Worm (Caenorhabditis elegans) whole organism, L4 larva: ENCODE results near the gene F49F1.4.

Experiments
- R02D3.7 ChIP-seq: fragments of 150-350 bp; sonication (generic microtip); optimal IDR thresholded peaks from 3 replicates; lab custom pipeline; 2014; ENCODE audit warnings: missing biosample characterization, missing genetic modification characterization
- T20F7.1 ChIP-seq: fragments of 200-800 bp; sonication (Bioruptor generic); optimal IDR thresholded peaks from 2 replicates; lab custom pipeline; 2018; ENCODE audit warnings: mild to moderate bottlenecking, missing genetic modification characterization, missing compliant biosample characterization
- T26A8.4 ChIP-seq: fragments of 200-800 bp; sonication (Bioruptor generic); IDR thresholded peaks from 2 replicates; pipeline ENCODE4 v1.3.6; 2022; ENCODE audit warnings: missing genetic modification characterization, missing compliant biosample characterization
- Y48G9A.11 ChIP-seq: fragments of 200-800 bp; sonication (Bioruptor generic); IDR thresholded peaks from 2 replicates; pipeline ENCODE4 v1.3.6; 2022; ENCODE audit warnings: missing genetic modification reagents, missing genetic modification characterization, missing compliant biosample characterization
- Y75B8A.6 ChIP-seq: fragments of 200-800 bp; sonication (Bioruptor generic); IDR thresholded peaks from 2 replicates; pipeline ENCODE4 v1.3.6; 2022; ENCODE audit warnings: missing genetic modification reagents, missing genetic modification characterization, missing compliant biosample characterization
- ZK337.2 ChIP-seq: fragments of 200-800 bp; sonication (Bioruptor generic); IDR thresholded peaks from 2 replicates; pipeline ENCODE4 v1.3.6; 2022; ENCODE audit warnings: missing genetic modification reagents, missing genetic modification characterization, missing compliant biosample characterization
- aly-2 ChIP-seq: sonication (generic microtip); optimal IDR thresholded peaks from 2 replicates; lab custom pipeline; 2018; ENCODE audit warnings: missing biosample characterization, missing genetic modification characterization
- arid-1 ChIP-seq: fragments of 200-800 bp; sonication (Bioruptor generic); conservative IDR thresholded peaks from 2 replicates; pipeline ENCODE4 v1.3.6; 2022; ENCODE audit warnings: missing genetic modification reagents, missing genetic modification characterization, missing compliant biosample characterization
- attf-4 ChIP-seq: sonication (generic microtip); optimal IDR thresholded peaks from 3 replicates; lab custom pipeline; 2017; ENCODE audit warnings: missing biosample characterization, missing genetic modification characterization
- ceh-44 ChIP-seq: fragments of 200-800 bp; sonication (Bioruptor generic); IDR thresholded peaks from 2 replicates; pipeline ENCODE4 v1.3.6; 2022; ENCODE audit warnings: missing genetic modification reagents, missing genetic modification characterization, missing compliant biosample characterization
- ceh-62 ChIP-seq: sonication (generic microtip); optimal IDR thresholded peaks from 2 replicates; lab custom pipeline; 2017; ENCODE audit warnings: missing biosample characterization, missing genetic modification characterization
- ces-1 ChIP-seq: fragments of 150-350 bp; sonication (generic microtip); optimal IDR thresholded peaks from 4 replicates; lab custom pipeline; 2014; ENCODE audit warnings: missing biosample characterization, missing genetic modification reagents, missing genetic modification characterization
- ctbp-1 ChIP-seq: fragments of 200-800 bp; sonication (Bioruptor generic); IDR thresholded peaks from 2 replicates; pipeline ENCODE4 v1.3.6; 2022; ENCODE audit warnings: missing genetic modification reagents, missing genetic modification characterization, missing compliant biosample characterization
- daf-12 ChIP-seq: fragments of 150-350 bp; optimal IDR thresholded peaks from 2 replicates; lab custom pipeline; 2014; ENCODE audit warnings: missing biosample characterization, missing genetic modification reagents, missing genetic modification characterization
- daf-16 ChIP-seq, 3 experiments: sonication (generic microtip); optimal IDR thresholded peaks; 2 replicates each; lab custom pipeline; 2016 to 2017; ENCODE audit warnings: missing genetic modification characterization in 3 of 3, missing genetic modification reagents in 3 of 3, mild to moderate bottlenecking in 2 of 3, missing compliant biosample characterization in 2 of 3, missing biosample characterization in 1 of 3, moderate library complexity in 1 of 3
- dmd-6 ChIP-seq: fragments of 200-800 bp; sonication (Bioruptor generic); IDR thresholded peaks from 2 replicates; pipeline ENCODE4 v1.3.6; 2022; ENCODE audit warnings: missing genetic modification reagents, missing genetic modification characterization, missing compliant biosample characterization
- dmd-8 ChIP-seq: fragments of 200-800 bp; sonication (Bioruptor generic); IDR thresholded peaks from 2 replicates; pipeline ENCODE4 v1.3.6; 2022; ENCODE audit warnings: missing genetic modification characterization, missing compliant biosample characterization
- duxl-1 ChIP-seq: sonication (generic microtip); optimal IDR thresholded peaks from 2 replicates; lab custom pipeline; 2016; ENCODE audit warnings: mild to moderate bottlenecking, missing genetic modification characterization, moderate library complexity, missing compliant biosample characterization; ENCODE audit not compliant: poor library complexity
- egl-27 ChIP-seq: sonication (generic microtip); optimal IDR thresholded peaks from 3 replicates; lab custom pipeline; 2017; ENCODE audit warnings: missing biosample characterization, missing genetic modification reagents, missing genetic modification characterization
- egl-43 ChIP-seq: fragments of 200-800 bp; sonication (Bioruptor generic); IDR thresholded peaks from 2 replicates; pipeline ENCODE4 v1.3.6; 2022; ENCODE audit warnings: missing genetic modification reagents, missing genetic modification characterization, missing compliant biosample characterization
- hlh-11 ChIP-seq: fragments of 200-800 bp; sonication (Bioruptor generic); optimal IDR thresholded peaks from 2 replicates; lab custom pipeline; 2018; ENCODE audit warnings: mild to moderate bottlenecking, missing genetic modification characterization, missing compliant biosample characterization
- hlh-30 ChIP-seq: sonication (generic microtip); optimal IDR thresholded peaks from 2 replicates; lab custom pipeline; 2017; ENCODE audit warnings: antibody characterized with exemption, mild to moderate bottlenecking, missing genetic modification characterization, missing compliant biosample characterization; ENCODE audit not compliant: insufficient read depth
- hmg-1.1 ChIP-seq: fragments of 200-800 bp; sonication (Bioruptor generic); IDR thresholded peaks from 2 replicates; pipeline ENCODE4 v1.3.6; 2022; ENCODE audit warnings: missing genetic modification reagents, missing genetic modification characterization, missing compliant biosample characterization
- jun-1 ChIP-seq: fragments of 150-350 bp; optimal IDR thresholded peaks from 2 replicates; lab custom pipeline; 2014; ENCODE audit warnings: missing biosample characterization, missing genetic modification reagents, missing genetic modification characterization
- lin-13 ChIP-seq: fragments of 150-350 bp; optimal IDR thresholded peaks from 2 replicates; lab custom pipeline; 2014; ENCODE audit warnings: missing biosample characterization, missing genetic modification reagents, missing genetic modification characterization
- lin-29 ChIP-seq: fragments of 200-800 bp; sonication (Bioruptor generic); IDR thresholded peaks from 2 replicates; pipeline ENCODE4 v1.3.6; 2022; ENCODE audit warnings: missing genetic modification reagents, missing genetic modification characterization, missing compliant biosample characterization
- lin-38 ChIP-seq: fragments of 200-800 bp; sonication (Bioruptor generic); IDR thresholded peaks from 2 replicates; pipeline ENCODE4 v1.3.6; 2022; ENCODE audit warnings: missing genetic modification reagents, missing genetic modification characterization, missing compliant biosample characterization
- lin-39 ChIP-seq: fragments of 150-350 bp; optimal IDR thresholded peaks from 2 replicates; lab custom pipeline; 2014; ENCODE audit warnings: missing biosample characterization, missing genetic modification reagents, missing genetic modification characterization
- lsy-2 ChIP-seq, 2 experiments: fragments of 150-350 bp in 1 of 2; sonication (generic microtip) in 1 of 2; optimal IDR thresholded peaks; 2 replicates each; lab custom pipeline; 2014 to 2017; ENCODE audit warnings: missing biosample characterization in 2 of 2, missing genetic modification characterization in 2 of 2
- mdt-29 ChIP-seq: fragments of 200-800 bp; sonication (Bioruptor generic); IDR thresholded peaks from 2 replicates; pipeline ENCODE4 v1.3.6; 2022; ENCODE audit warnings: missing genetic modification reagents, missing genetic modification characterization, missing compliant biosample characterization
- mes-2 ChIP-seq: sonication (generic microtip); optimal IDR thresholded peaks from 2 replicates; lab custom pipeline; 2016; ENCODE audit warnings: missing genotype, mild to moderate bottlenecking, missing genetic modification characterization, missing compliant biosample characterization; ENCODE audit not compliant: poor library complexity, severe bottlenecking
- mxl-2 ChIP-seq: fragments of 200-800 bp; sonication (Bioruptor generic); conservative IDR thresholded peaks from 2 replicates; pipeline ENCODE4 v1.3.6; 2022; ENCODE audit warnings: missing genetic modification reagents, missing genetic modification characterization, missing compliant biosample characterization
- nhr-102 ChIP-seq: sonication (generic microtip); optimal IDR thresholded peaks from 2 replicates; lab custom pipeline; 2016; ENCODE audit warnings: mild to moderate bottlenecking, missing genetic modification characterization, moderate library complexity, missing compliant biosample characterization
- nhr-11 ChIP-seq: fragments of 150-350 bp; optimal IDR thresholded peaks from 2 replicates; lab custom pipeline; 2014; ENCODE audit warnings: missing biosample characterization, missing genetic modification characterization
- nhr-41 ChIP-seq: fragments of 200-800 bp; sonication (Bioruptor generic); IDR thresholded peaks from 2 replicates; pipeline ENCODE4 v1.3.6; 2022; ENCODE audit warnings: missing genetic modification reagents, missing genetic modification characterization, missing compliant biosample characterization
- nhr-6 ChIP-seq: fragments of 150-350 bp; optimal IDR thresholded peaks from 2 replicates; lab custom pipeline; 2014; ENCODE audit warnings: missing biosample characterization, missing genetic modification characterization
- nhr-76 ChIP-seq: fragments of 150-350 bp; optimal IDR thresholded peaks from 2 replicates; lab custom pipeline; 2014; ENCODE audit warnings: missing biosample characterization, missing genetic modification characterization
- pha-4 ChIP-seq, 2 experiments: fragments of 150-350 bp in 1 of 2; fragments of 200-800 bp in 1 of 2; sonication (Bioruptor generic) in 1 of 2; IDR thresholded peaks in 1 of 2; optimal IDR thresholded peaks in 1 of 2; 2 replicates each; pipeline versions ENCODE4 v1.3.6 to Lab custom; 2014 to 2022; ENCODE audit warnings: missing genetic modification characterization in 2 of 2, missing genetic modification reagents in 2 of 2, missing biosample characterization in 1 of 2, missing compliant biosample characterization in 1 of 2
- php-3 ChIP-seq: fragments of 200-800 bp; sonication (Bioruptor generic); IDR thresholded peaks from 2 replicates; pipeline ENCODE4 v1.3.6; 2022; ENCODE audit warnings: missing genetic modification reagents, missing genetic modification characterization, missing compliant biosample characterization
- rbr-2 ChIP-seq: sonication (generic microtip); optimal IDR thresholded peaks from 2 replicates; lab custom pipeline; 2016; ENCODE audit warnings: missing genotype, missing genetic modification characterization, missing compliant biosample characterization
- sdz-12 ChIP-seq: fragments of 200-800 bp; sonication (Bioruptor generic); optimal IDR thresholded peaks from 2 replicates; lab custom pipeline; 2018; ENCODE audit warnings: mild to moderate bottlenecking, missing genetic modification characterization, missing compliant biosample characterization
- skn-1 ChIP-seq: fragments of 150-350 bp; optimal IDR thresholded peaks from 2 replicates; lab custom pipeline; 2014; ENCODE audit warnings: missing biosample characterization, missing genetic modification characterization
- snpc-1.2 ChIP-seq: fragments of 200-800 bp; sonication (Bioruptor generic); IDR thresholded peaks from 2 replicates; pipeline ENCODE4 v1.3.6; 2022; ENCODE audit warnings: missing genetic modification reagents, missing genetic modification characterization, missing compliant biosample characterization
- spr-1 ChIP-seq: sonication (generic microtip); optimal IDR thresholded peaks from 2 replicates; lab custom pipeline; 2016; ENCODE audit warnings: mild to moderate bottlenecking, missing genetic modification characterization, missing compliant biosample characterization
- tag-97 ChIP-seq: fragments of 200-800 bp; sonication (Bioruptor generic); IDR thresholded peaks from 2 replicates; pipeline ENCODE4 v1.3.6; 2022; ENCODE audit warnings: missing genetic modification characterization, missing compliant biosample characterization
- zip-11 ChIP-seq: fragments of 200-800 bp; sonication (Bioruptor generic); IDR thresholded peaks from 2 replicates; pipeline ENCODE4 v1.3.6; 2022; ENCODE audit warnings: missing genetic modification characterization, missing compliant biosample characterization
- ztf-11 ChIP-seq: fragments of 150-350 bp; optimal IDR thresholded peaks from 2 replicates; lab custom pipeline; 2014; ENCODE audit warnings: missing biosample characterization, missing genetic modification characterization

The F49F1.4 gene

DNA sequence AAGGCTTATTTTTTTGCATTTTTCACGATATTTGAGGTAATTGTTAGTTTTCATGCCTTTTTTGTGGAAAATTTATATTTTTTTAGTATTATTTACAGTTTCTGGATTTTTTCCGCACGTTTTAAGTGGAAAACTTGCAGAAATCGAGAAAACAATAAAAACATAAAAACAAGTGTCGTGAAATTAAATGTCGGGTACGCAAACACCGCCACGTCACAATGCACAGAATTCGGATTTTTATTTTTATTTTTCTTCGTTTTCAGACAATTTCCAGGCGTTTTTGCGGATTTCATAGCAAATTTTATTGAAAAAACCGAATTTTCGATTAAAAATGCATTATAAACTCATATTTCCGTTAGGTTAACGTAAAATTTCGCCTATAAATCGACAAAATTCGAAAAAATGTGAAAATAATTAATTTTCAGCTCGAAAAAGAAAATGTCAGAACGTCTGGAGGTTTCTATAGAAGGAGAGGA lies 29.7 kb downstream of the F49F1.4 start, which contains the start of gene C35B1.2:
Gene C35B1.2 (plus strand): TSS at position 426 of the 476 bp plus-strand sequence.
- TF ChIP-seq egl-43 (GFP tag; lab: Robert Waterston, UW), result no peak
- no peak for TF ChIP-seq lin-29 (GFP tag; lab: Robert Waterston, UW)
- 0 out of 2 replicates have a peak, but pooled peaks have one; percentile 26 for TF ChIP-seq php-3 (GFP tag; lab: Robert Waterston, UW)
- TF ChIP-seq daf-16 (GFP tag; optimal IDR thresholded peaks at IDR 0.05; lab: Kevin White, UChicago), result no peak
- TF ChIP-seq daf-16 (tag; optimal IDR thresholded peaks at IDR 0.05; lab: Kevin White, UChicago), result peak; percentile 10
- no peak for TF ChIP-seq skn-1 (tag; lab: Kevin White, UChicago)
- no peak for TF ChIP-seq aly-2 (tag; lab: Kevin White, UChicago)
- peak in 1 of 2 experiments; percentile 51 for TF ChIP-seq lsy-2 (tag; optimal IDR thresholded peaks at IDR 0.05; lab: Kevin White, UChicago)
- no peak for TF ChIP-seq tag-97
- 0 out of 2 replicates have a peak, but pooled peaks have one; percentile 41 for TF ChIP-seq snpc-1.2 (GFP tag; lab: Robert Waterston, UW)
- TF ChIP-seq nhr-41, result no peak
- TF ChIP-seq sdz-12 (GFP tag; lab: Kevin White, UChicago), result no peak
- no peak for TF ChIP-seq R02D3.7 (tag; lab: Kevin White, UChicago)
- no peak for TF ChIP-seq Y48G9A.11 (GFP tag; lab: Robert Waterston, UW)
- no peak for TF ChIP-seq arid-1 (GFP tag; lab: Robert Waterston, UW)
- no peak for TF ChIP-seq duxl-1 (tag; lab: Kevin White, UChicago)
- no peak for TF ChIP-seq hlh-11 (tag; lab: Kevin White, UChicago)
- no peak for TF ChIP-seq T26A8.4
- TF ChIP-seq zip-11 (GFP tag; lab: Robert Waterston, UW), result no peak
- TF ChIP-seq ztf-11 (tag; lab: Kevin White, UChicago), result no peak
- TF ChIP-seq dmd-8 (GFP tag; lab: Robert Waterston, UW), result no peak
- no peak for TF ChIP-seq nhr-102 (tag; lab: Kevin White, UChicago)
- TF ChIP-seq mxl-2, result no peak
- no peak for TF ChIP-seq nhr-76 (tag; lab: Kevin White, UChicago)
- peak; percentile 53 for TF ChIP-seq mes-2
- TF ChIP-seq ZK337.2 (GFP tag; lab: Robert Waterston, UW), result no peak
- no peak for TF ChIP-seq dmd-6
- TF ChIP-seq daf-12, result no peak
- TF ChIP-seq jun-1 (tag; lab: Kevin White, UChicago), result no peak
- no peak for TF ChIP-seq mdt-29 (GFP tag; lab: Robert Waterston, UW)
- TF ChIP-seq attf-4 (tag; lab: Kevin White, UChicago), result no peak
- TF ChIP-seq spr-1, result no peak
- TF ChIP-seq nhr-6, result no peak
- TF ChIP-seq ceh-62 (tag; lab: Kevin White, UChicago), result no peak
- TF ChIP-seq pha-4 (GFP tag; IDR thresholded peaks at IDR 0.05; lab: Robert Waterston, UW), result no peak
- TF ChIP-seq pha-4 (tag; optimal IDR thresholded peaks at IDR 0.05; lab: Kevin White, UChicago), result no peak
- no peak for TF ChIP-seq hlh-30 (tag; lab: Kevin White, UChicago)
- TF ChIP-seq ctbp-1, result no peak
- no peak for TF ChIP-seq nhr-11
- no peak for TF ChIP-seq lin-39 (tag; lab: Kevin White, UChicago)
- TF ChIP-seq lin-13 (GFP tag; lab: Kevin White, UChicago), result no peak
- no peak for TF ChIP-seq egl-27
- no peak for TF ChIP-seq ces-1 (GFP tag; lab: Kevin White, UChicago)
- TF ChIP-seq T20F7.1, result no peak
- no peak for TF ChIP-seq ceh-44 (GFP tag; lab: Robert Waterston, UW)
- TF ChIP-seq hmg-1.1, result no peak
- peak; percentile 42 for TF ChIP-seq lin-38 (GFP tag; lab: Robert Waterston, UW)
- no peak for TF ChIP-seq Y75B8A.6
- no peak for TF ChIP-seq rbr-2 (tag; lab: Kevin White, UChicago)
